Fruit fly (Drosophila melanogaster): ENCODE data around the gene RpS5a.

DNA sequence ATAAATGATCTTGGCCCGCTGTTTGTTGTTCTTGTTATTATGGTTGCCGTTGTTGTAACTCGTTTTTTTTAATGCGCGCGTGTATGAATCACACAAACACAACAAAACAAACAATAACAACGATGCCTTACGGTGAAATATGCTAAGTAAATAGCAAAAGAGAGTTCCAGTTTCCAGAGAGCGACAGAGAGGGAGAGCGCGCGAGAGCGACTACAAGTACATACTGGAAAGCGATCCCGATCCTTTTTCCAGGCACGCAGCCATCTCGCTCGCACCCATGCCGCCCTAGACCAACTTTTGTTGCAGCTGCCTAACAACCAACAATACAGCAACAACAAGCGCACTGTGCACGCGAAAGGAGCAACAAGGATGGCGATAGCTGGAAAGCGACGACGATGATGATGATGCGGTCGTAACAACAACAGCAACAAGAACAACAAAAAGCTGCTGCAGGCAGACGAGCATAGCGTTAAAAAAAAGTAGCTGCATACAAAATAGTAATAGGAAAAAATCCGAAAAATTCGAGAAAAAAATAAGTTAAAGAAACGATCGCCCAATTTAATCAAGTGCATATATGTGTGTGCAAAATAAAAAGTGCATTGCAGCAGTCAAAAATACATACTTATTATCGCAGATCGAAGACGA lies 12.5 kb upstream of the RpS5a start:
- TF ChIP-seq dsf (GFP tag; optimal IDR thresholded peaks at IDR 0.05; ENCODE audit: borderline replicate concordance) (no peak), usp (GFP tag; optimal IDR thresholded peaks at IDR 0.05) (no peak), lola (GFP tag; optimal IDR thresholded peaks at IDR 0.05) (no peak), CG32264 (GFP tag; optimal IDR thresholded peaks at IDR 0.05) (no peak), fru (GFP tag; optimal IDR thresholded peaks at IDR 0.05) (no peak), dl (GFP tag; optimal IDR thresholded peaks at IDR 0.05; ENCODE audit: insufficient read depth in 1 of 2, partially characterized antibody in 2 of 2) (no peak), Sp1 (GFP tag; optimal IDR thresholded peaks at IDR 0.05) (no peak), Abd-B (GFP tag; optimal IDR thresholded peaks at IDR 0.05) (no peak), N (GFP tag; optimal IDR thresholded peaks at IDR 0.05) (no peak)
